Worm (Caenorhabditis elegans): ENCODE data around the gene T22D1.8.

- no peak for TF ChIP-seq dao-5 (tag; optimal IDR thresholded peaks at IDR 0.05)
- no peak for TF ChIP-seq W03F9.2 (tag; optimal IDR thresholded peaks at IDR 0.05)
These were observed 53.4 kb downstream of the T22D1.8 start for ce11 chrIV:6852727-6853126.
